Fruit fly (Drosophila melanogaster): ENCODE measurements around the gene Smyd3.

The Smyd3 gene

dm6 chrX:2619651-2620050 lies 11.0 kb upstream of the Smyd3 start, which contains the start of the genes Tsp3A and Seipin (continued):
- TF ChIP-seq Stat92E (GFP tag; optimal IDR thresholded peaks at IDR 0.05) (peak in 1 of 3 experiments; percentile 37), Max (GFP tag; optimal IDR thresholded peaks at IDR 0.05) (peak; percentile 68), NC2β (GFP tag; optimal IDR thresholded peaks at IDR 0.05) (peak; percentile 69), PHDP (tag; optimal IDR thresholded peaks at IDR 0.05) (peak; percentile 83), Ptx1 (GFP tag; IDR thresholded peaks at IDR 0.05) (peak; percentile 87), Abd-B (GFP tag; optimal IDR thresholded peaks at IDR 0.05) (peak; percentile 65), schlank (tag; optimal IDR thresholded peaks at IDR 0.05) (peak; percentile 87), pzg (GFP tag; optimal IDR thresholded peaks at IDR 0.05) (peak; percentile 48), CG30403 (GFP tag; optimal IDR thresholded peaks at IDR 0.05) (peak; percentile 79), CG16779 (GFP tag; IDR thresholded peaks at IDR 0.05) (peak; percentile 92), HmgZ (tag; optimal IDR thresholded peaks at IDR 0.05) (peak; percentile 88), chn (GFP tag; optimal IDR thresholded peaks at IDR 0.05) (peak; percentile 62), sima (GFP tag; optimal IDR thresholded peaks at IDR 0.05) (no peak), CG17359 (tag; optimal IDR thresholded peaks at IDR 0.05) (peak; percentile 88), Hr39 (optimal IDR thresholded peaks at IDR 0.05) (no peak), CG6175 (GFP tag; IDR thresholded peaks at IDR 0.05) (peak; percentile 80; the same call in 2 of the 3 replicates), HHEX (GFP tag; optimal IDR thresholded peaks at IDR 0.05) (peak; percentile 91), Dll (GFP tag; IDR thresholded peaks at IDR 0.05; ENCODE audit: partially characterized antibody) (peak; percentile 60; the same call in 2 of the 4 replicates), CG6654 (GFP tag; optimal IDR thresholded peaks at IDR 0.05) (peak; percentile 42), HLH4C (GFP tag; IDR thresholded peaks at IDR 0.05; ENCODE audit: partially characterized antibody) (peak; percentile 67), Six4 (GFP tag; optimal IDR thresholded peaks at IDR 0.05) (peak; percentile 71), CG9797 (GFP tag; optimal IDR thresholded peaks at IDR 0.05) (peak; percentile 10), CG18262 (tag; optimal IDR thresholded peaks at IDR 0.05) (peak; percentile 78), Oli (tag; optimal IDR thresholded peaks at IDR 0.05) (peak; percentile 78), CG12744 (GFP tag; optimal IDR thresholded peaks at IDR 0.05) (peak; percentile 72), CG2116 (GFP tag; optimal IDR thresholded peaks at IDR 0.05) (peak; percentile 54), hb (GFP tag; IDR thresholded peaks at IDR 0.05; ENCODE audit: partially characterized antibody) (no peak; the same call in 2 of the 3 replicates), Atf-2 (GFP tag; optimal IDR thresholded peaks at IDR 0.05) (peak; percentile 64), ftz-f1 (GFP tag; optimal IDR thresholded peaks at IDR 0.05) (peak; percentile 65), mld (GFP tag; IDR thresholded peaks at IDR 0.05; ENCODE audit: partially characterized antibody) (0 out of 3 replicates have a peak, but pooled peaks have one; percentile 21), NfI (GFP tag; optimal IDR thresholded peaks at IDR 0.05) (peak; percentile 84), CG14860 (GFP tag; IDR thresholded peaks at IDR 0.05; ENCODE audit: partially characterized antibody) (no peak), row (GFP tag; IDR thresholded peaks at IDR 0.05) (peak; percentile 91), CG7745 (tag; optimal IDR thresholded peaks at IDR 0.05) (no peak), CG34224 (GFP tag; IDR thresholded peaks at IDR 0.05; ENCODE audit: partially characterized antibody) (peak; percentile 63), ham (GFP tag; IDR thresholded peaks at IDR 0.05) (0 out of 2 replicates have a peak, but pooled peaks have one; percentile 24), sim (GFP tag; IDR thresholded peaks at IDR 0.05) (peak; percentile 47; the same call in 1 of the 2 replicates), Nf-YA (GFP tag; IDR thresholded peaks at IDR 0.05) (peak; percentile 67), CG4617 (GFP tag; optimal IDR thresholded peaks at IDR 0.05; ENCODE audit: borderline replicate concordance) (peak; percentile 73), Nf-YC (tag; optimal IDR thresholded peaks at IDR 0.05) (peak; percentile 49), ken (GFP tag; IDR thresholded peaks at IDR 0.05) (peak; percentile 82; the same call in 2 of the 3 replicates), D19A (tag; optimal IDR thresholded peaks at IDR 0.05) (no peak), Fer3 (tag; optimal IDR thresholded peaks at IDR 0.05) (peak; percentile 90), CG16815 (GFP tag; optimal IDR thresholded peaks at IDR 0.05) (peak; percentile 59), Vsx1 (GFP tag; optimal IDR thresholded peaks at IDR 0.05) (no peak), en (GFP tag; optimal IDR thresholded peaks at IDR 0.05) (peak; percentile 52), Sox100B (GFP tag; optimal IDR thresholded peaks at IDR 0.05) (no peak), CG18599 (GFP tag; optimal IDR thresholded peaks at IDR 0.05) (peak; percentile 96), tna (GFP tag; IDR thresholded peaks at IDR 0.05; ENCODE audit: partially characterized antibody) (peak; percentile 27; the same call in 1 of the 2 replicates)
